Fruit fly (Drosophila melanogaster) whole organism, embryonic: Measurements from ENCODE around the gene CG45061.

ENCODE experiments used
- Ada2b ChIP-seq: fragments of 200-800 bp; sonication (Bioruptor generic); IDR thresholded peaks from 2 replicates; pipeline ENCODE4 v1.3.6; 2022; ENCODE audit warnings: missing biosample characterization, missing genetic modification characterization
- Antp ChIP-seq: fragments of 200-800 bp; sonication (Bioruptor generic); optimal IDR thresholded peaks from 3 replicates; lab custom pipeline; 2016; ENCODE audit warnings: missing biosample characterization, missing genetic modification characterization
- Awh ChIP-seq: fragments of 200-800 bp; sonication (Bioruptor generic); IDR thresholded peaks from 2 replicates; pipeline ENCODE4, ENCODE4 v1.3.6; 2022; ENCODE audit warnings: missing biosample characterization, missing genetic modification characterization
- CG12744 ChIP-seq: fragments of 200-800 bp; sonication (Bioruptor generic); optimal IDR thresholded peaks from 2 replicates; lab custom pipeline; 2016; ENCODE audit warnings: missing biosample characterization, missing genetic modification characterization
- CG12769 ChIP-seq: fragments of 200-800 bp; sonication (Bioruptor generic); optimal IDR thresholded peaks from 2 replicates; lab custom pipeline; 2019; ENCODE audit warnings: missing biosample characterization, mild to moderate bottlenecking, missing genetic modification characterization, moderate library complexity
- CG14014 ChIP-seq: fragments of 200-800 bp; sonication (Bioruptor generic); IDR thresholded peaks from 2 replicates; pipeline ENCODE4 v1.3.6; 2022; ENCODE audit warnings: missing biosample characterization, missing genetic modification characterization
- CG14710 ChIP-seq: fragments of 200-800 bp; sonication (Bioruptor generic); optimal IDR thresholded peaks from 3 replicates; lab custom pipeline; 2019; ENCODE audit warnings: missing biosample characterization, mild to moderate bottlenecking, missing genetic modification characterization, moderate library complexity
- CG1603 ChIP-seq: fragments of 200-800 bp; sonication (Bioruptor generic); optimal IDR thresholded peaks from 2 replicates; lab custom pipeline; 2019; ENCODE audit warnings: missing biosample characterization, mild to moderate bottlenecking, missing genetic modification characterization, moderate library complexity
- CG16815 ChIP-seq: fragments of 200-800 bp; sonication (Bioruptor generic); optimal IDR thresholded peaks from 3 replicates; lab custom pipeline; 2017; ENCODE audit warnings: missing biosample characterization, mild to moderate bottlenecking, missing genetic modification characterization
- CG2678 ChIP-seq: fragments of 200-800 bp; sonication (Bioruptor generic); optimal IDR thresholded peaks from 3 replicates; lab custom pipeline; 2019; ENCODE audit warnings: missing biosample characterization, mild to moderate bottlenecking, missing genetic modification characterization, moderate library complexity
- CG2712 ChIP-seq: fragments of 200-800 bp; optimal IDR thresholded peaks from 3 replicates; lab custom pipeline; 2019; ENCODE audit warnings: missing biosample characterization, mild to moderate bottlenecking, missing genetic modification characterization, moderate library complexity
- CG2889 ChIP-seq: fragments of 200-800 bp; sonication (Bioruptor generic); IDR thresholded peaks from 3 replicates; pipeline ENCODE4 v1.3.6; 2022; ENCODE audit warnings: missing biosample characterization, missing genetic modification characterization
- CG5953 ChIP-seq: fragments of 200-800 bp; sonication (Bioruptor generic); IDR thresholded peaks from 2 replicates; pipeline ENCODE4 v1.3.6; 2022; ENCODE audit warnings: missing biosample characterization, missing genetic modification characterization
- CG6654 ChIP-seq: fragments of 200-800 bp; sonication (Bioruptor generic); optimal IDR thresholded peaks from 2 replicates; lab custom pipeline; 2017; ENCODE audit warnings: missing biosample characterization, mild to moderate bottlenecking, missing genetic modification characterization
- CG7357 ChIP-seq: fragments of 200-800 bp; sonication (Bioruptor generic); IDR thresholded peaks from 3 replicates; pipeline ENCODE4 v1.3.6; 2022; ENCODE audit warnings: missing biosample characterization, missing genetic modification characterization
- CG7839 ChIP-seq: fragments of 200-800 bp; sonication (Bioruptor generic); optimal IDR thresholded peaks from 3 replicates; lab custom pipeline; 2018; ENCODE audit warnings: missing biosample characterization, mild to moderate bottlenecking, missing genetic modification characterization, moderate library complexity
- CG9437 ChIP-seq: fragments of 200-800 bp; sonication (Bioruptor generic); optimal IDR thresholded peaks from 2 replicates; lab custom pipeline; 2018; ENCODE audit warnings: missing biosample characterization, mild to moderate bottlenecking, missing genetic modification characterization
- CTCF ChIP-seq: fragments of 200-800 bp; sonication (Bioruptor generic); optimal IDR thresholded peaks from 2 replicates; lab custom pipeline; 2017; ENCODE audit warnings: missing biosample characterization, mild to moderate bottlenecking, missing genetic modification characterization, moderate library complexity
- Dp ChIP-seq: fragments of 200-800 bp; sonication (Bioruptor generic); optimal IDR thresholded peaks from 2 replicates; lab custom pipeline; 2018; ENCODE audit warnings: missing biosample characterization, mild to moderate bottlenecking, missing genetic modification characterization, moderate library complexity
- E2f1 ChIP-seq: fragments of 200-800 bp; sonication (Bioruptor generic); IDR thresholded peaks from 2 replicates; pipeline ENCODE4 v1.3.6; 2022; ENCODE audit warnings: missing biosample characterization, missing genetic modification characterization
- HLH54F ChIP-seq: fragments of 200-800 bp; sonication (Bioruptor generic); optimal IDR thresholded peaks from 3 replicates; lab custom pipeline; 2016; ENCODE audit warnings: missing biosample characterization, missing genetic modification characterization
- Hand ChIP-seq: fragments of 200-800 bp; sonication (Bioruptor generic); optimal IDR thresholded peaks from 2 replicates; lab custom pipeline; 2017; ENCODE audit warnings: mild to moderate bottlenecking, missing biosample characterization, missing genetic modification reagents, missing genetic modification characterization
- Lhr ChIP-seq: fragments of 200-800 bp; sonication (Bioruptor generic); optimal IDR thresholded peaks from 3 replicates; lab custom pipeline; 2017; ENCODE audit warnings: mild to moderate bottlenecking, missing biosample characterization, missing genetic modification reagents, missing genetic modification characterization
- Oaz ChIP-seq: fragments of 200-800 bp; sonication (Bioruptor generic); IDR thresholded peaks from 2 replicates; pipeline ENCODE4 v1.3.6; 2022; ENCODE audit warnings: missing biosample characterization, missing genetic modification characterization
- Optix ChIP-seq: fragments of 200-800 bp; sonication (Bioruptor generic); IDR thresholded peaks from 3 replicates; pipeline ENCODE4 v1.3.6; 2022; ENCODE audit warnings: missing biosample characterization, missing genetic modification characterization
- Sox102F ChIP-seq: fragments of 200-800 bp; sonication (Bioruptor generic); optimal IDR thresholded peaks from 2 replicates; lab custom pipeline; 2018; ENCODE audit warnings: missing biosample characterization, mild to moderate bottlenecking, missing genetic modification characterization, moderate library complexity
- Sry-β ChIP-seq: fragments of 200-800 bp; sonication (Bioruptor generic); optimal IDR thresholded peaks from 2 replicates; lab custom pipeline; 2018; ENCODE audit warnings: missing biosample characterization, mild to moderate bottlenecking, missing genetic modification characterization, moderate library complexity
- al ChIP-seq: fragments of 200-800 bp; sonication (Bioruptor generic); IDR thresholded peaks from 2 replicates; pipeline ENCODE4 v1.3.6; 2022; ENCODE audit warnings: missing biosample characterization, missing genetic modification characterization
- ap ChIP-seq: fragments of 200-800 bp; sonication (Bioruptor generic); IDR thresholded peaks from 2 replicates; pipeline ENCODE4 v1.3.6; 2022; ENCODE audit warnings: missing biosample characterization, missing genetic modification characterization
- ase ChIP-seq: fragments of 200-800 bp; sonication (Bioruptor generic); IDR thresholded peaks from 3 replicates; pipeline ENCODE4 v1.3.6; 2022; ENCODE audit warnings: missing biosample characterization, missing genetic modification characterization
- ash1 ChIP-seq: fragments of 200-800 bp; sonication (Bioruptor generic); optimal IDR thresholded peaks from 2 replicates; lab custom pipeline; 2018; ENCODE audit warnings: missing biosample characterization, mild to moderate bottlenecking, missing genetic modification characterization
- cato ChIP-seq: fragments of 200-800 bp; sonication (Bioruptor generic); optimal IDR thresholded peaks from 2 replicates; lab custom pipeline; 2016; ENCODE audit warnings: missing biosample characterization, missing genetic modification characterization, borderline replicate concordance
- chinmo ChIP-seq: fragments of 200-800 bp; sonication (Bioruptor generic); IDR thresholded peaks from 4 replicates; pipeline ENCODE4 v1.3.6; 2022; ENCODE audit warnings: missing biosample characterization, missing genetic modification characterization; ENCODE audit not compliant: partially characterized antibody
- crp ChIP-seq, 2 experiments: fragments of 200-800 bp; sonication (Bioruptor generic); optimal IDR thresholded peaks; 2 replicates in 1 of 2; 3 replicates in 1 of 2; lab custom pipeline; 2017; ENCODE audit warnings: missing biosample characterization in 2 of 2, missing genetic modification characterization in 2 of 2, mild to moderate bottlenecking in 1 of 2, moderate library complexity in 1 of 2
- gcm ChIP-seq: fragments of 200-800 bp; sonication (Bioruptor generic); optimal IDR thresholded peaks from 2 replicates; lab custom pipeline; 2019; ENCODE audit warnings: missing biosample characterization, mild to moderate bottlenecking, missing genetic modification characterization, moderate library complexity
- gsb-n ChIP-seq: fragments of 200-800 bp; sonication (Bioruptor generic); optimal IDR thresholded peaks from 3 replicates; lab custom pipeline; 2018; ENCODE audit warnings: missing biosample characterization, mild to moderate bottlenecking, missing genetic modification characterization
- kay ChIP-seq: fragments of 200-800 bp; sonication (Bioruptor generic); optimal IDR thresholded peaks from 2 replicates; lab custom pipeline; 2016; ENCODE audit warnings: missing biosample characterization, missing genetic modification characterization
- ken ChIP-seq: fragments of 200-800 bp; sonication (Bioruptor generic); IDR thresholded peaks from 3 replicates; pipeline ENCODE4 v1.3.6; 2022; ENCODE audit warnings: missing biosample characterization, missing genetic modification characterization
- kni ChIP-seq: fragments of 200-800 bp; sonication (Bioruptor generic); optimal IDR thresholded peaks from 3 replicates; lab custom pipeline; 2017; ENCODE audit warnings: mild to moderate bottlenecking, missing biosample characterization, missing genetic modification reagents, missing genetic modification characterization
- nmo ChIP-seq: fragments of 200-800 bp; sonication (Bioruptor generic); optimal IDR thresholded peaks from 2 replicates; lab custom pipeline; 2018; ENCODE audit warnings: missing biosample characterization, mild to moderate bottlenecking, missing genetic modification characterization, moderate library complexity
- pan ChIP-seq, 4 experiments: fragments of >200 bp in 3 of 4; fragments of 200-800 bp in 1 of 4; sonication (Bioruptor generic) in 1 of 4; optimal IDR thresholded peaks in 3 of 4; IDR thresholded peaks in 1 of 4; 2 replicates each; pipeline versions ENCODE4 v1.3.6 to Lab custom; 2017 to 2022; ENCODE audit warnings: missing biosample characterization in 2 of 4, missing genetic modification characterization in 2 of 4, mixed read lengths in 1 of 4
- prd ChIP-seq, 3 experiments: fragments of >200 bp in 2 of 3; fragments of 200-800 bp in 1 of 3; sonication (Bioruptor generic) in 1 of 3; optimal IDR thresholded peaks in 2 of 3; IDR thresholded peaks in 1 of 3; 2 replicates in 2 of 3; 3 replicates in 1 of 3; pipeline versions ENCODE4 v1.3.6 to Lab custom; 2017 to 2022; ENCODE audit warnings: missing biosample characterization in 1 of 3, missing genetic modification characterization in 1 of 3
- sim ChIP-seq: fragments of 200-800 bp; sonication (Bioruptor generic); IDR thresholded peaks from 2 replicates; pipeline ENCODE4 v1.3.6; 2022; ENCODE audit warnings: missing biosample characterization, missing genetic modification characterization
- tgo ChIP-seq: fragments of 200-800 bp; sonication (Bioruptor generic); IDR thresholded peaks from 3 replicates; pipeline ENCODE4 v1.3.6; 2022; ENCODE audit warnings: missing biosample characterization, missing genetic modification characterization
- ttk ChIP-seq: fragments of 200-800 bp; sonication (Bioruptor generic); IDR thresholded peaks from 2 replicates; pipeline ENCODE4 v2.1.2; 2022; ENCODE audit warnings: missing biosample characterization, missing genetic modification characterization
- tx ChIP-seq: fragments of 200-800 bp; sonication (Bioruptor generic); optimal IDR thresholded peaks from 2 replicates; lab custom pipeline; 2016; ENCODE audit warnings: missing biosample characterization, missing genetic modification characterization
- unc-4 ChIP-seq: fragments of 200-800 bp; sonication (Bioruptor generic); IDR thresholded peaks from 2 replicates; pipeline ENCODE4 v1.3.6; 2022; ENCODE audit warnings: missing biosample characterization, missing genetic modification characterization; ENCODE audit not compliant: partially characterized antibody
- wor ChIP-seq: fragments of 200-800 bp; sonication (Bioruptor generic); IDR thresholded peaks from 2 replicates; pipeline ENCODE4 v1.3.6; 2022; ENCODE audit warnings: missing biosample characterization, missing genetic modification characterization

The CG45061 gene

dm6 chrX:9911026-9911425 is 39.5 kb upstream of the CG45061 start, which contains the start of gene CG1986 (continued):
- TF ChIP-seq CG7839 (tag; lab: Kevin White, UChicago): peak; percentile 17
- TF ChIP-seq prd (optimal IDR thresholded peaks at IDR 0.05; lab: Kevin White, UChicago): no peak
- TF ChIP-seq prd (GFP tag; IDR thresholded peaks at IDR 0.05; lab: Robert Waterston, UW): peak; percentile 7; the same call in 1 of the 3 replicates
- TF ChIP-seq CG2678 (tag; lab: Kevin White, UChicago): peak; percentile 7
- TF ChIP-seq CG2712 (tag; lab: Kevin White, UChicago): peak; percentile 49

dm6 chrX:9909384-9909783 is 37.9 kb upstream of the CG45061 start:
- 0 out of 2 replicates have a peak, but pooled peaks have one; percentile 35 for TF ChIP-seq CG5953 (GFP tag; lab: Robert Waterston, UW)
- no peak for TF ChIP-seq CG16815 (GFP tag; lab: Kevin White, UChicago)
- TF ChIP-seq al (GFP tag; lab: Robert Waterston, UW): no peak
- TF ChIP-seq kni: no peak
- TF ChIP-seq ken (GFP tag; lab: Robert Waterston, UW): peak; percentile 48; the same call in 1 of the 3 replicates
- TF ChIP-seq tgo: no peak
- no peak for TF ChIP-seq CG9437
- TF ChIP-seq ttk (GFP tag; lab: Robert Waterston, UW): peak; percentile 37; the same call in 1 of the 2 replicates
- TF ChIP-seq Lhr (GFP tag; lab: Kevin White, UChicago): no peak
- TF ChIP-seq crp (GFP tag; optimal IDR thresholded peaks at IDR 0.05; lab: Kevin White, UChicago): peak in 1 of 2 experiments; percentile 13
- TF ChIP-seq CG6654 (GFP tag; lab: Kevin White, UChicago): no peak
- no peak for TF ChIP-seq Sry-β (GFP tag; lab: Kevin White, UChicago)
- 0 out of 3 replicates have a peak, but pooled peaks have one; percentile 28 for TF ChIP-seq ase
- TF ChIP-seq sim (GFP tag; lab: Robert Waterston, UW): no peak
- TF ChIP-seq tx (GFP tag; lab: Kevin White, UChicago): no peak
- TF ChIP-seq nmo: no peak
- no peak for TF ChIP-seq gsb-n (tag; lab: Kevin White, UChicago)
- TF ChIP-seq CG12769 (tag; lab: Kevin White, UChicago): no peak
- TF ChIP-seq E2f1 (GFP tag; lab: Robert Waterston, UW): peak; percentile 9; the same call in 1 of the 2 replicates
- TF ChIP-seq CG1603 (tag; lab: Kevin White, UChicago): no peak
- no peak for TF ChIP-seq Awh (GFP tag; lab: Robert Waterston, UW)
- peak; percentile 37; the same call in 1 of the 2 replicates for TF ChIP-seq Ada2b
- peak; percentile 31; the same call in 1 of the 2 replicates for TF ChIP-seq ap (GFP tag; lab: Robert Waterston, UW)
- TF ChIP-seq chinmo: 0 out of 4 replicates have a peak, but pooled peaks have one; percentile 19
- TF ChIP-seq Hand: no peak
- no peak for TF ChIP-seq Optix (GFP tag; lab: Robert Waterston, UW)
- no peak for TF ChIP-seq gcm (GFP tag; lab: Kevin White, UChicago)
- TF ChIP-seq Sox102F (GFP tag; lab: Kevin White, UChicago): peak; percentile 1
- 0 out of 3 replicates have a peak, but pooled peaks have one; percentile 26 for TF ChIP-seq CG7357 (GFP tag; lab: Robert Waterston, UW)
- TF ChIP-seq Antp: peak; percentile 2
- TF ChIP-seq Dp (GFP tag; lab: Kevin White, UChicago): no peak
- no peak for TF ChIP-seq unc-4 (GFP tag; lab: Robert Waterston, UW)
- no peak for TF ChIP-seq kay (GFP tag; lab: Kevin White, UChicago)
- TF ChIP-seq CG14710 (tag; lab: Kevin White, UChicago): no peak
- no peak for TF ChIP-seq cato (GFP tag; lab: Kevin White, UChicago)
- no peak for TF ChIP-seq pan (optimal IDR thresholded peaks at IDR 0.05; lab: Kevin White, UChicago)
- TF ChIP-seq pan (GFP tag; optimal IDR thresholded peaks at IDR 0.05 in 1 of 2, IDR thresholded peaks at IDR 0.05 in 1 of 2): peak in 1 of 2 experiments; percentile 45
- TF ChIP-seq HLH54F: no peak
- TF ChIP-seq CTCF (GFP tag; lab: Kevin White, UChicago): no peak
- no peak for TF ChIP-seq wor (GFP tag; lab: Robert Waterston, UW)
- TF ChIP-seq ash1 (GFP tag; lab: Kevin White, UChicago): no peak
- TF ChIP-seq CG2889: 0 out of 3 replicates have a peak, but pooled peaks have one; percentile 12
- peak; percentile 52; the same call in 1 of the 2 replicates for TF ChIP-seq Oaz (GFP tag; lab: Robert Waterston, UW)
- TF ChIP-seq CG12744 (GFP tag; lab: Kevin White, UChicago): no peak
- no peak for TF ChIP-seq CG14014
